Worm (Caenorhabditis elegans): ENCODE results near the gene cyp-37A1.

The cyp-37A1 gene

ce11 chrII:14040204-14040842 lies 23.6 kb upstream of the cyp-37A1 start:
- peak; percentile 93 for TF ChIP-seq swsn-7 (tag; optimal IDR thresholded peaks at IDR 0.05)
- no peak for TF ChIP-seq nhr-12 (tag; optimal IDR thresholded peaks at IDR 0.05)
- TF ChIP-seq lin-39 (tag; optimal IDR thresholded peaks at IDR 0.05): peak; percentile 72
- peak; percentile 82 to 90 for TF ChIP-seq lsy-2 (tag; optimal IDR thresholded peaks at IDR 0.05)
- peak; percentile 67 for TF ChIP-seq ceh-88 (GFP tag; IDR thresholded peaks at IDR 0.05)
- TF ChIP-seq grh-1 (GFP tag; IDR thresholded peaks at IDR 0.05): peak; percentile 56; the same call in 1 of the 2 replicates
- TF ChIP-seq alr-1 (tag; optimal IDR thresholded peaks at IDR 0.05; ENCODE audit: borderline replicate concordance): no peak
- TF ChIP-seq ztf-11 (tag; optimal IDR thresholded peaks at IDR 0.05): peak in 1 of 2 experiments; percentile 66
- peak; percentile 94 for TF ChIP-seq nhr-85 (tag)
- TF ChIP-seq unc-98 (GFP tag; IDR thresholded peaks at IDR 0.05): no peak
- TF ChIP-seq aha-1 (tag; optimal IDR thresholded peaks at IDR 0.05): no peak
- TF ChIP-seq lin-13 (GFP tag; optimal IDR thresholded peaks at IDR 0.05): peak; percentile 60
- TF ChIP-seq efl-3 (GFP tag; optimal IDR thresholded peaks at IDR 0.05): no peak
- TF ChIP-seq efl-1 (optimal IDR thresholded peaks at IDR 0.05): peak; percentile 77 to 88
- TF ChIP-seq efl-1 (GFP tag; optimal IDR thresholded peaks at IDR 0.05 in 1 of 2): peak; percentile 49 to 95
- TF ChIP-seq nhr-47 (tag; optimal IDR thresholded peaks at IDR 0.05): peak; percentile 94
- 0 out of 2 replicates have a peak, but pooled peaks have one; percentile 89 for TF ChIP-seq ets-5 (GFP tag; IDR thresholded peaks at IDR 0.05)
- peak; percentile 89 for TF ChIP-seq dsc-1 (tag; optimal IDR thresholded peaks at IDR 0.05)
- TF ChIP-seq dpl-1 (GFP tag; optimal IDR thresholded peaks at IDR 0.05): peak; percentile 52 to 60 (median 57)
- no peak for TF ChIP-seq C34B4.2 (tag; optimal IDR thresholded peaks at IDR 0.05)
- TF ChIP-seq fkh-10 (GFP tag; optimal IDR thresholded peaks at IDR 0.05): peak; percentile 95
- peak; percentile 54 for TF ChIP-seq zag-1 (tag; optimal IDR thresholded peaks at IDR 0.05)
- TF ChIP-seq ceh-8 (GFP tag; optimal IDR thresholded peaks at IDR 0.05): peak; percentile 36
- peak; percentile 83 for TF ChIP-seq skn-1 (tag; optimal IDR thresholded peaks at IDR 0.05)
- TF ChIP-seq snu-23 (GFP tag; optimal IDR thresholded peaks at IDR 0.05): peak; percentile 94
- TF ChIP-seq aly-2 (tag; optimal IDR thresholded peaks at IDR 0.05): peak; percentile 35
- peak; percentile 85 for TF ChIP-seq mef-2 (tag; optimal IDR thresholded peaks at IDR 0.05)
- peak; percentile 85 for TF ChIP-seq rnt-1 (tag; optimal IDR thresholded peaks at IDR 0.05)
- TF ChIP-seq unc-62 (GFP tag; optimal IDR thresholded peaks at IDR 0.05): no peak
- peak; percentile 98 for TF ChIP-seq nhr-71 (tag; optimal IDR thresholded peaks at IDR 0.05)
- TF ChIP-seq snpc-4 (tag; optimal IDR thresholded peaks at IDR 0.05): peak; percentile 78
- TF ChIP-seq C16A3.4 (tag; optimal IDR thresholded peaks at IDR 0.05): peak; percentile 86
- peak; percentile 94 for TF ChIP-seq nhr-20 (tag; optimal IDR thresholded peaks at IDR 0.05)
- TF ChIP-seq fkh-4 (tag; optimal IDR thresholded peaks at IDR 0.05; ENCODE audit: borderline replicate concordance): no peak
- TF ChIP-seq sup-37 (GFP tag; optimal IDR thresholded peaks at IDR 0.05): peak; percentile 87
- TF ChIP-seq ama-1 (optimal IDR thresholded peaks at IDR 0.05): no peak
- no peak for TF ChIP-seq nhr-28 (tag; optimal IDR thresholded peaks at IDR 0.05)
- peak; percentile 93 for TF ChIP-seq unc-86 (tag; optimal IDR thresholded peaks at IDR 0.05)
- peak; percentile 93 for TF ChIP-seq fkh-8 (tag; optimal IDR thresholded peaks at IDR 0.05)
- no peak for TF ChIP-seq pqm-1 (tag; optimal IDR thresholded peaks at IDR 0.05)
- peak; percentile 63 for TF ChIP-seq mep-1 (tag; optimal IDR thresholded peaks at IDR 0.05)
- no peak for TF ChIP-seq vab-15 (tag; optimal IDR thresholded peaks at IDR 0.05)
- TF ChIP-seq elt-2 (tag; optimal IDR thresholded peaks at IDR 0.05): peak; percentile 36
- TF ChIP-seq egl-13 (tag; optimal IDR thresholded peaks at IDR 0.05): peak; percentile 92
- TF ChIP-seq ceh-90 (tag; optimal IDR thresholded peaks at IDR 0.05): no peak
- TF ChIP-seq blmp-1 (tag; optimal IDR thresholded peaks at IDR 0.05): peak; percentile 92
- TF ChIP-seq unc-130 (tag; optimal IDR thresholded peaks at IDR 0.05): peak; percentile 82
- TF ChIP-seq pax-3 (tag; optimal IDR thresholded peaks at IDR 0.05): peak; percentile 85
- TF ChIP-seq C04F5.9 (tag; optimal IDR thresholded peaks at IDR 0.05): peak; percentile 53
- peak; percentile 79 for TF ChIP-seq ztf-4 (tag; optimal IDR thresholded peaks at IDR 0.05)
- peak; percentile 88 for TF ChIP-seq nhr-19 (GFP tag; conservative IDR thresholded peaks at IDR 0.05)
- TF ChIP-seq nhr-84 (tag; optimal IDR thresholded peaks at IDR 0.05): no peak
- no peak for TF ChIP-seq tlp-1 (tag; optimal IDR thresholded peaks at IDR 0.05)
- TF ChIP-seq sptf-1 (tag; optimal IDR thresholded peaks at IDR 0.05): no peak

All from whole organism, L1 larva.